Worm (Caenorhabditis elegans) whole organism, L1 larva: Measurements from ENCODE around the gene wrt-8.
A peak's percentile ranks its signal among the peaks of the same experiment; 100 is the strongest.

ENCODE experiments used
- blmp-1 ChIP-seq: fragments of 150-350 bp; optimal IDR thresholded peaks from 2 replicates; lab custom pipeline; 2014; ENCODE audit warnings: missing biosample characterization, missing genetic modification characterization
- ceh-82 ChIP-seq, 3 experiments: fragments of 150-350 bp in 1 of 3; sonication (generic microtip) in 2 of 3; optimal IDR thresholded peaks; 2 replicates each; lab custom pipeline; 2014 to 2017; ENCODE audit warnings: missing biosample characterization in 3 of 3, missing genetic modification characterization in 3 of 3
- ceh-90 ChIP-seq: sonication (generic microtip); optimal IDR thresholded peaks from 2 replicates; lab custom pipeline; 2016; ENCODE audit warnings: missing genetic modification characterization, missing compliant biosample characterization
- efl-1 ChIP-seq, 4 experiments: fragments of 150-350 bp; optimal IDR thresholded peaks in 3 of 4; peaks in 1 of 4; 1 replicate in 1 of 4; 2 replicates in 3 of 4; lab custom pipeline; 2014; ENCODE audit warnings: missing biosample characterization in 2 of 4, missing genetic modification characterization in 2 of 4, missing genetic modification reagents in 2 of 4
- egl-13 ChIP-seq: sonication (generic microtip); optimal IDR thresholded peaks from 2 replicates; lab custom pipeline; 2016; ENCODE audit warnings: missing genotype, missing genetic modification reagents, missing genetic modification characterization, missing compliant biosample characterization
- elt-2 ChIP-seq: sonication (generic microtip); optimal IDR thresholded peaks from 2 replicates; lab custom pipeline; 2016; ENCODE audit warnings: missing genetic modification characterization, mild to moderate bottlenecking, inconsistent platforms, missing compliant biosample characterization, missing genetic modification reagents
- elt-3 ChIP-seq, 6 experiments: fragments of 150-350 bp in 1 of 6; sonication (generic microtip); optimal IDR thresholded peaks; 2 replicates each; lab custom pipeline; 2017 to 2018; ENCODE audit warnings: missing biosample characterization in 6 of 6, missing genetic modification characterization in 6 of 6, inconsistent platforms in 1 of 6
- ets-5 ChIP-seq: fragments of 200-800 bp; sonication (Bioruptor generic); IDR thresholded peaks from 2 replicates; pipeline ENCODE4 v1.3.6; 2022; ENCODE audit warnings: missing genetic modification characterization, missing compliant biosample characterization
- fkh-8 ChIP-seq: sonication (generic microtip); optimal IDR thresholded peaks from 2 replicates; lab custom pipeline; 2016; ENCODE audit warnings: mild to moderate bottlenecking, missing genetic modification characterization, missing compliant biosample characterization
- fos-1 ChIP-seq: fragments of 150-350 bp; optimal IDR thresholded peaks from 2 replicates; lab custom pipeline; 2014; ENCODE audit warnings: missing biosample characterization, missing genetic modification characterization
- hlh-4 ChIP-seq: sonication (generic microtip); optimal IDR thresholded peaks from 2 replicates; lab custom pipeline; 2016; ENCODE audit warnings: mild to moderate bottlenecking, missing genetic modification characterization, missing compliant biosample characterization
- jun-1 ChIP-seq: fragments of 150-350 bp; optimal IDR thresholded peaks from 2 replicates; lab custom pipeline; 2014; ENCODE audit warnings: missing biosample characterization, missing genetic modification reagents, missing genetic modification characterization
- lin-14 ChIP-seq: fragments of 200-800 bp; sonication (Bioruptor generic); optimal IDR thresholded peaks from 2 replicates; lab custom pipeline; 2018; ENCODE audit warnings: mild to moderate bottlenecking, missing genetic modification characterization, moderate library complexity, missing compliant biosample characterization
- lin-35 ChIP-seq, 2 experiments: fragments of 150-350 bp; optimal IDR thresholded peaks; 2 replicates each; lab custom pipeline; 2014; ENCODE audit warnings: missing biosample characterization in 2 of 2, missing genetic modification characterization in 2 of 2, missing genetic modification reagents in 2 of 2
- mef-2 ChIP-seq: fragments of 150-350 bp; optimal IDR thresholded peaks from 2 replicates; lab custom pipeline; 2014; ENCODE audit warnings: missing biosample characterization, missing genetic modification characterization
- mep-1 ChIP-seq: fragments of 150-350 bp; optimal IDR thresholded peaks from 2 replicates; lab custom pipeline; 2014; ENCODE audit warnings: missing biosample characterization, missing genetic modification characterization
- nhr-12 ChIP-seq: sonication (generic microtip); optimal IDR thresholded peaks from 2 replicates; lab custom pipeline; 2017; ENCODE audit warnings: missing biosample characterization, missing genetic modification characterization
- nhr-19 ChIP-seq: fragments of 200-800 bp; sonication (Bioruptor generic); conservative IDR thresholded peaks from 2 replicates; pipeline ENCODE4 v1.3.6; 2022; ENCODE audit warnings: missing genetic modification characterization, missing compliant biosample characterization
- nhr-20 ChIP-seq: sonication (generic microtip); optimal IDR thresholded peaks from 2 replicates; lab custom pipeline; 2016; ENCODE audit warnings: mild to moderate bottlenecking, missing genetic modification characterization, missing compliant biosample characterization
- nhr-237 ChIP-seq: fragments of 150-350 bp; optimal IDR thresholded peaks from 2 replicates; lab custom pipeline; 2014; ENCODE audit warnings: missing biosample characterization, missing genetic modification characterization
- nhr-76 ChIP-seq: sonication (generic microtip); optimal IDR thresholded peaks from 2 replicates; lab custom pipeline; 2017; ENCODE audit warnings: missing biosample characterization, missing genetic modification characterization
- nhr-90 ChIP-seq: sonication (generic microtip); optimal IDR thresholded peaks from 2 replicates; lab custom pipeline; 2016; ENCODE audit warnings: mild to moderate bottlenecking, missing genetic modification characterization, missing compliant biosample characterization; ENCODE audit not compliant: poor library complexity
- pax-3 ChIP-seq: fragments of 200-800 bp; sonication (Bioruptor generic); optimal IDR thresholded peaks from 2 replicates; lab custom pipeline; 2018; ENCODE audit warnings: mild to moderate bottlenecking, missing genetic modification characterization, moderate library complexity, missing compliant biosample characterization
- pqm-1 ChIP-seq: sonication (generic microtip); optimal IDR thresholded peaks from 3 replicates; lab custom pipeline; 2017; ENCODE audit warnings: missing biosample characterization, missing genetic modification characterization
- skn-1 ChIP-seq: fragments of 150-350 bp; optimal IDR thresholded peaks from 2 replicates; lab custom pipeline; 2014; ENCODE audit warnings: missing biosample characterization, missing genetic modification characterization
- swsn-7 ChIP-seq: sonication (generic microtip); optimal IDR thresholded peaks from 2 replicates; lab custom pipeline; 2016; ENCODE audit warnings: missing genetic modification characterization, missing compliant biosample characterization
- unc-86 ChIP-seq: sonication (generic microtip); optimal IDR thresholded peaks from 2 replicates; lab custom pipeline; 2016; ENCODE audit warnings: missing genetic modification characterization, missing compliant biosample characterization
- unc-98 ChIP-seq: fragments of 200-800 bp; sonication (Bioruptor generic); IDR thresholded peaks from 2 replicates; pipeline ENCODE4 v1.3.6; 2022; ENCODE audit warnings: missing genetic modification characterization, missing compliant biosample characterization
- vab-15 ChIP-seq: sonication (generic microtip); optimal IDR thresholded peaks from 2 replicates; lab custom pipeline; 2017; ENCODE audit warnings: missing genotype, mild to moderate bottlenecking, missing genetic modification characterization, missing compliant biosample characterization
- xbp-1 ChIP-seq: sonication (generic microtip); optimal IDR thresholded peaks from 2 replicates; lab custom pipeline; 2016; ENCODE audit warnings: missing genetic modification characterization, missing compliant biosample characterization
- ztf-4 ChIP-seq: fragments of 150-350 bp; optimal IDR thresholded peaks from 2 replicates; lab custom pipeline; 2014; ENCODE audit warnings: missing biosample characterization, missing genetic modification characterization

The wrt-8 gene

DNA sequence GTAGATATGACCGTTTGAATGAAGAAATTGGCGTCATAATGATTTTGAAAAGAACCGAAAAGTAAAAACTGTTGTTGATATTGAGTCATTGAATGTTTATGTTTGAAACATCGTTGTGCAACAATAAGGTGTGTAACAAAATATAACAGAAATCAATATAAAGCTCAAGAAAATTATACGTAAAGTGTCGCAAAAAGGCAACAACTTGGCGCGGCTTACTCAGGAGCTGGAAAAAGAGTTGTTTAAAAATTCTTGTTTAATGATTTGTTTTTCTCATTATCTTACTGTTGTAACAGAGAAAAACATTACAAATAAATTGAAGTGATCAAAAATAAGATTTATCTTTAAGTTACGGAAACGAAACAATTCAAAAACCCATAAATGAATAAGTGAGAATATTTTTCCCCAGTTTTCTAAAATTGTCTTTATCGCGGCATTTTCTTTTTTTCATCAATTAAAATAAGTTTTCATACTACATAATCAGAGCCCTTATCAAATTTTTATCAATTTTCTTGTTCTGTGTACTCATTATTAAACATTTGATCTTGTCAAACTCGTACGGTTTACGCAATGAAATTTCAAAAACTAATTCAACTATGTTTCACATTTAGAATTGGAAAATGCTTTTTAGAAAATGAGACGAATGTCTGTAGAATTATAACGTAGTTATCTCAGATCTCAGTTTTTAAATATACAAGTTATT lies 16.5 kb downstream of the wrt-8 start, which contains the start of gene ZK1037.6:
TSS of gene ZK1037.6 (minus strand) at position 51 of the 703 bp plus-strand sequence.
- TF ChIP-seq ets-5 (GFP tag; lab: Robert Waterston, UW), result no peak
- peak; percentile 90 for TF ChIP-seq elt-2
- peak; percentile 27 for TF ChIP-seq jun-1 (tag; lab: Kevin White, UChicago)
- TF ChIP-seq, all 84 proteins: peak for 2

DNA sequence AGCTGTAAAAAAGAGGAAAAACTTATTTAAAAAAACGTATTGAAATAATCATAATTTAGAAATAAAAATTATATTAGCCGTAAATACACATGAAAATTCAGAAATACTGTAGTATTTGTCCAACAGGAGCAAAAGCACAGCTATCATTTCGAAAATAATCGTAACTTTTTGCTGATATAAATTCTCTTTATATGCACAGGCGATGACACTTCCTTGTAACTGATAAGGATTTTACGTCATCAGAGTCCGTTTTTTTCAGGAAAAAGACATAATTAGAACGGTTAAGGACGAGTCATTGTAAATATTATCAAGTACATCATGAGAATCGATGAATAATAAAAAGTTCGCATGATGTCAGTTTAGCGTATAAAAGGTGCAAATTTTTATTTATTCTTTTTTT lies 21.0 kb downstream of the wrt-8 start:
- peak; percentile 84 for TF ChIP-seq elt-2
- peak; percentile 33 for TF ChIP-seq pqm-1 (tag; lab: Kevin White, UChicago)
- no peak for TF ChIP-seq unc-98 (GFP tag; lab: Robert Waterston, UW)
- TF ChIP-seq unc-86, result no peak
- no peak for TF ChIP-seq nhr-237 (tag; lab: Kevin White, UChicago)
- peak; percentile 13 for TF ChIP-seq jun-1 (tag; lab: Kevin White, UChicago)
- TF ChIP-seq blmp-1, result no peak
- no peak for TF ChIP-seq xbp-1 (tag; lab: Kevin White, UChicago)
- TF ChIP-seq swsn-7 (tag; lab: Kevin White, UChicago), result no peak
- no peak for TF ChIP-seq nhr-90
- no peak for TF ChIP-seq elt-3 (tag; optimal IDR thresholded peaks at IDR 0.05; lab: Kevin White, UChicago)
- TF ChIP-seq hlh-4 (tag; lab: Kevin White, UChicago), result no peak
- TF ChIP-seq, all 84 proteins: peak for 3

ce11 chrV:15322653-15323052 lies 21.7 kb downstream of the wrt-8 start, which contains the start of gene nhr-247:
Gene nhr-247, plus strand, starts transcription at chrV:15322982.
- TF ChIP-seq elt-2, result peak; percentile 73

- TF ChIP-seq lin-35 (GFP tag; optimal IDR thresholded peaks at IDR 0.05; lab: Kevin White, UChicago) (peak in 1 of 2 experiments; percentile 45), hlh-4 (tag; lab: Kevin White, UChicago) (no peak), egl-13 (no peak), pax-3 (tag; lab: Kevin White, UChicago) (peak; percentile 77), skn-1 (tag; lab: Kevin White, UChicago) (no peak), nhr-76 (tag; lab: Kevin White, UChicago) (no peak), fos-1 (tag; lab: Kevin White, UChicago) (no peak), elt-2 (peak; percentile 99), mef-2 (no peak), jun-1 (tag; lab: Kevin White, UChicago) (peak; percentile 65), nhr-19 (no peak), fkh-8 (tag; lab: Kevin White, UChicago) (no peak), unc-98 (GFP tag; lab: Robert Waterston, UW) (no peak), lin-14 (GFP tag; lab: Kevin White, UChicago) (no peak), unc-86 (no peak), ceh-82 (tag; optimal IDR thresholded peaks at IDR 0.05; lab: Kevin White, UChicago) (no peak), ztf-4 (tag; lab: Kevin White, UChicago) (no peak), nhr-20 (tag; lab: Kevin White, UChicago) (peak; percentile 38), ceh-90 (tag; lab: Kevin White, UChicago) (no peak), pqm-1 (tag; lab: Kevin White, UChicago) (peak; percentile 55), nhr-12 (no peak), efl-1 (optimal IDR thresholded peaks at IDR 0.05; lab: Kevin White, UChicago) (no peak), efl-1 (GFP tag; optimal IDR thresholded peaks at IDR 0.05 in 1 of 2; lab: Kevin White, UChicago) (peak in 1 of 2 experiments; percentile 14), vab-15 (tag; lab: Kevin White, UChicago) (no peak)
- TF ChIP-seq, all 84 proteins: peak for 7
Observed at ce11 chrV:15318638-15319037, 25.7 kb downstream of the wrt-8 start, which contains the start of gene nhr-291. Gene nhr-291, plus strand, starts transcription at chrV:15318961.

ce11 chrV:15315827-15316527 lies 28.4 kb downstream of the wrt-8 start, which contains the start of the genes srt-22 and nhr-246:
Gene srt-22, minus strand, starts transcription at chrV:15315927.
Gene nhr-246, plus strand, starts transcription at chrV:15316477.
- TF ChIP-seq elt-2 (peak; percentile 11), mep-1 (tag; lab: Kevin White, UChicago) (no peak)
- TF ChIP-seq, all 84 proteins: peak for 1
